Worm (Caenorhabditis elegans) whole organism, early embryonic: ENCODE results near the gene F45E1.1.

Source experiments
- B0310.2 ChIP-seq: sonication (generic microtip); optimal IDR thresholded peaks from 2 replicates; lab custom pipeline; 2016; ENCODE audit warnings: mild to moderate bottlenecking, missing genetic modification characterization, missing compliant biosample characterization
- ama-1 ChIP-seq: fragments of 150-350 bp; optimal IDR thresholded peaks from 2 replicates; lab custom pipeline; 2014
- hmg-4 ChIP-seq: fragments of 200-800 bp; sonication (Bioruptor generic); optimal IDR thresholded peaks from 2 replicates; lab custom pipeline; 2018; ENCODE audit warnings: mild to moderate bottlenecking, missing genetic modification characterization, missing compliant biosample characterization
- sea-1 ChIP-seq: fragments of 200-800 bp; sonication (Bioruptor generic); conservative IDR thresholded peaks from 2 replicates; pipeline ENCODE4 v1.3.6; 2022; ENCODE audit warnings: missing genetic modification characterization, missing compliant biosample characterization
- tbx-11 ChIP-seq: fragments of 200-800 bp; sonication (Bioruptor generic); IDR thresholded peaks from 2 replicates; pipeline ENCODE4 v1.3.6; 2022; ENCODE audit warnings: missing genetic modification characterization, missing compliant biosample characterization
- tbx-37 ChIP-seq: fragments of 200-800 bp; sonication (Bioruptor generic); conservative IDR thresholded peaks from 2 replicates; pipeline ENCODE4 v1.3.6; 2022; ENCODE audit warnings: missing genetic modification reagents, missing genetic modification characterization, missing compliant biosample characterization
- tra-4 ChIP-seq: sonication (generic microtip); optimal IDR thresholded peaks from 2 replicates; lab custom pipeline; 2017; ENCODE audit warnings: missing genetic modification characterization, missing compliant biosample characterization

DNA sequence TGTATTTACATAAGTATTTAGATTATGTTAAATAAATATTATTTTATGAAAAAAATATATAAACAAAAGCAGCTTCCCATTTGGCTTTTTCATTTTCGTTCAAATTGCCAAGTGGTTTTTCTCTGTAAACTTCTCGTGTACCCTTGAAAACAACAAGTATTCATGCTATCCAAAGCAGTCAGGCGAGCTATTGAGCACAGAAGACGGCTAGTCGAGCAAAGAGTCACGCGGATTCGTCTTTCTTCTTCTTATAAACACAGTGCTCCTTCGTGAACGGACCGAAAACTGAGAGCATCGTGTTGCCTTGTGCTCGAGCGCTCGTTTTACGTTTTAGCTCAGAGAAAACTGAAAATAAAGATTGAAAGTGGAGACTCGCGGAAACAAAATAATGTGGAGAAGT, 12.4 kb downstream of the F45E1.1 start:
- TF ChIP-seq tbx-11 (GFP tag; lab: Robert Waterston, UW) (no peak), sea-1 (GFP tag; lab: Robert Waterston, UW) (no peak), ama-1 (lab: Kevin White, UChicago) (no peak), tra-4 (tag; lab: Kevin White, UChicago) (no peak), hmg-4 (GFP tag; lab: Kevin White, UChicago) (no peak), tbx-37 (GFP tag; lab: Robert Waterston, UW) (no peak), B0310.2 (tag; lab: Kevin White, UChicago) (no peak)
